Worm (Caenorhabditis elegans): ENCODE measurements around the gene nep-1.

Gene nep-1

ce11 chrII:11633509-11633908, 23.5 kb downstream of the nep-1 start, which contains the start of gene din-1:
din-1 (minus strand) TSS chrII:11633609.
- TF ChIP-seq pha-4 (tag; optimal IDR thresholded peaks at IDR 0.05) (peak; percentile 1), snpc-4 (tag; optimal IDR thresholded peaks at IDR 0.05) (no peak)

- peak; percentile 5 for TF ChIP-seq elt-2 (tag; optimal IDR thresholded peaks at IDR 0.05)
- peak; percentile 45 for TF ChIP-seq nhr-23 (tag; optimal IDR thresholded peaks at IDR 0.05)
- peak; percentile 64 for TF ChIP-seq hmg-11 (tag; optimal IDR thresholded peaks at IDR 0.05)
- no peak for TF ChIP-seq elt-3 (tag; optimal IDR thresholded peaks at IDR 0.05)
- TF ChIP-seq pha-4 (tag; optimal IDR thresholded peaks at IDR 0.05), result peak; percentile 76
- TF ChIP-seq aly-2 (tag; optimal IDR thresholded peaks at IDR 0.05), result no peak
- TF ChIP-seq ama-1 (optimal IDR thresholded peaks at IDR 0.05), result peak; percentile 61
- TF ChIP-seq ceh-9 (tag; optimal IDR thresholded peaks at IDR 0.05), result no peak
- TF ChIP-seq ceh-28 (tag; optimal IDR thresholded peaks at IDR 0.05), result peak; percentile 17
- TF ChIP-seq nfya-1 (tag; optimal IDR thresholded peaks at IDR 0.05; ENCODE audit: insufficient read depth), result peak; percentile 63
- peak; percentile 34 for TF ChIP-seq snpc-4 (tag; optimal IDR thresholded peaks at IDR 0.05)
- TF ChIP-seq egl-5 (tag; optimal IDR thresholded peaks at IDR 0.05), result no peak
- peak; percentile 83 for TF ChIP-seq nhr-25 (tag; optimal IDR thresholded peaks at IDR 0.05)
- TF ChIP-seq lin-39 (tag; optimal IDR thresholded peaks at IDR 0.05), result peak; percentile 79
These were observed 24.3 kb downstream of the nep-1 start for ce11 chrII:11632689-11633088.

- TF ChIP-seq nhr-11 (tag; optimal IDR thresholded peaks at IDR 0.05) (no peak), ceh-82 (tag; optimal IDR thresholded peaks at IDR 0.05) (no peak), skn-1 (tag; optimal IDR thresholded peaks at IDR 0.05) (no peak), nhr-237 (tag; optimal IDR thresholded peaks at IDR 0.05) (no peak), ZK546.5 (tag; optimal IDR thresholded peaks at IDR 0.05) (no peak), elt-3 (tag; optimal IDR thresholded peaks at IDR 0.05) (no peak), nfya-1 (tag; optimal IDR thresholded peaks at IDR 0.05; ENCODE audit: insufficient read depth) (no peak), ama-1 (optimal IDR thresholded peaks at IDR 0.05) (peak; percentile 11), tbx-2 (tag; optimal IDR thresholded peaks at IDR 0.05) (no peak), fos-1 (tag; optimal IDR thresholded peaks at IDR 0.05) (no peak), fkh-10 (GFP tag; optimal IDR thresholded peaks at IDR 0.05) (no peak), pqm-1 (tag; optimal IDR thresholded peaks at IDR 0.05) (no peak), ceh-9 (tag; optimal IDR thresholded peaks at IDR 0.05) (no peak), unc-39 (tag; optimal IDR thresholded peaks at IDR 0.05) (no peak), nhr-67 (tag; optimal IDR thresholded peaks at IDR 0.05) (no peak), ceh-16 (tag; optimal IDR thresholded peaks at IDR 0.05) (no peak), egl-5 (tag; optimal IDR thresholded peaks at IDR 0.05) (peak; percentile 15)
These were observed 27.0 kb downstream of the nep-1 start for ce11 chrII:11629957-11630356.

- no peak for TF ChIP-seq fos-1 (tag; optimal IDR thresholded peaks at IDR 0.05)
- TF ChIP-seq ama-1 (optimal IDR thresholded peaks at IDR 0.05), result no peak
- TF ChIP-seq elt-3 (tag; optimal IDR thresholded peaks at IDR 0.05), result no peak
- no peak for TF ChIP-seq hmg-11 (tag; optimal IDR thresholded peaks at IDR 0.05)
- TF ChIP-seq unc-62 (GFP tag; optimal IDR thresholded peaks at IDR 0.05), result no peak
These were observed 29.1 kb downstream of the nep-1 start for ce11 chrII:11627904-11628303.

- TF ChIP-seq nfya-1 (tag; optimal IDR thresholded peaks at IDR 0.05; ENCODE audit: insufficient read depth) (no peak), egl-5 (tag; optimal IDR thresholded peaks at IDR 0.05) (no peak), nhr-43 (tag; optimal IDR thresholded peaks at IDR 0.05; ENCODE audit: poor library complexity, severe bottlenecking) (no peak), elt-1 (tag; optimal IDR thresholded peaks at IDR 0.05) (no peak), zag-1 (tag; optimal IDR thresholded peaks at IDR 0.05) (no peak), ceh-16 (tag; optimal IDR thresholded peaks at IDR 0.05) (no peak), fos-1 (tag; optimal IDR thresholded peaks at IDR 0.05) (no peak), mdl-1 (tag; optimal IDR thresholded peaks at IDR 0.05) (no peak), lin-39 (tag; optimal IDR thresholded peaks at IDR 0.05) (no peak), elt-3 (tag; optimal IDR thresholded peaks at IDR 0.05) (no peak), hmg-11 (tag; optimal IDR thresholded peaks at IDR 0.05) (no peak), fkh-10 (GFP tag; optimal IDR thresholded peaks at IDR 0.05) (no peak), fkh-2 (tag; optimal IDR thresholded peaks at IDR 0.05) (no peak)
These were observed 34.4 kb downstream of the nep-1 start for ce11 chrII:11622605-11623004.

- no peak for TF ChIP-seq jun-1 (tag; optimal IDR thresholded peaks at IDR 0.05)
- peak; percentile 3 for TF ChIP-seq ceh-82 (tag; optimal IDR thresholded peaks at IDR 0.05)
- TF ChIP-seq fkh-2 (tag; optimal IDR thresholded peaks at IDR 0.05), result no peak
- TF ChIP-seq lin-39 (tag; optimal IDR thresholded peaks at IDR 0.05), result peak; percentile 48
- no peak for TF ChIP-seq sea-2 (GFP tag; optimal IDR thresholded peaks at IDR 0.05)
- TF ChIP-seq hmg-11 (tag; optimal IDR thresholded peaks at IDR 0.05), result peak; percentile 51
- no peak for TF ChIP-seq ceh-28 (tag; optimal IDR thresholded peaks at IDR 0.05)
- peak; percentile 57 for TF ChIP-seq nfya-1 (tag; optimal IDR thresholded peaks at IDR 0.05; ENCODE audit: insufficient read depth)
- no peak for TF ChIP-seq fos-1 (tag; optimal IDR thresholded peaks at IDR 0.05)
These were observed 35.4 kb downstream of the nep-1 start for ce11 chrII:11621576-11621975.

Data from whole organism, L3 larva.